Worm (Caenorhabditis elegans) whole organism, young adult: ENCODE data around the gene T22C8.1.

Experiments
- B0019.2 ChIP-seq: fragments of 200-800 bp; sonication (Bioruptor generic); conservative IDR thresholded peaks from 2 replicates; pipeline ENCODE4 v1.3.6; 2022; ENCODE audit warnings: missing genetic modification reagents, missing genetic modification characterization, missing compliant biosample characterization
- B0336.3 ChIP-seq: fragments of 200-800 bp; sonication (Bioruptor generic); IDR thresholded peaks from 2 replicates; pipeline ENCODE4 v1.3.6; 2022; ENCODE audit warnings: missing genetic modification characterization, missing compliant biosample characterization
- C06A6.2 ChIP-seq: fragments of 200-800 bp; sonication (Bioruptor generic); conservative IDR thresholded peaks from 2 replicates; pipeline ENCODE4 v1.3.6; 2022; ENCODE audit warnings: missing genetic modification characterization, missing compliant biosample characterization
- C17E4.6 ChIP-seq: fragments of 200-800 bp; sonication (Bioruptor generic); IDR thresholded peaks from 2 replicates; pipeline ENCODE4 v1.3.6; 2022; ENCODE audit warnings: missing genetic modification reagents, missing genetic modification characterization, missing compliant biosample characterization
- F22D6.2 ChIP-seq: sonication (generic microtip); optimal IDR thresholded peaks from 2 replicates; lab custom pipeline; 2016; ENCODE audit warnings: mild to moderate bottlenecking, missing genetic modification characterization, missing compliant biosample characterization
- F33H1.4 ChIP-seq: fragments of 200-800 bp; sonication (Bioruptor generic); IDR thresholded peaks from 2 replicates; pipeline ENCODE4 v1.3.6; 2022; ENCODE audit warnings: missing genetic modification reagents, missing genetic modification characterization, missing compliant biosample characterization
- F37B4.10 ChIP-seq: fragments of 200-800 bp; sonication (Bioruptor generic); IDR thresholded peaks from 2 replicates; pipeline ENCODE4 v1.3.6; 2022; ENCODE audit warnings: missing genetic modification characterization, missing compliant biosample characterization
- T26A5.8 ChIP-seq: sonication (generic microtip); optimal IDR thresholded peaks from 2 replicates; lab custom pipeline; 2016; ENCODE audit warnings: missing genetic modification characterization, missing compliant biosample characterization
- akir-1 ChIP-seq: fragments of 200-800 bp; sonication (Bioruptor generic); optimal IDR thresholded peaks from 2 replicates; lab custom pipeline; 2018; ENCODE audit warnings: mild to moderate bottlenecking, missing genetic modification characterization, moderate library complexity, missing compliant biosample characterization
- atf-7 ChIP-seq: sonication (generic microtip); optimal IDR thresholded peaks from 2 replicates; lab custom pipeline; 2017; ENCODE audit warnings: mild to moderate bottlenecking, missing genetic modification characterization, missing compliant biosample characterization
- athp-1 ChIP-seq: sonication (generic microtip); optimal IDR thresholded peaks from 2 replicates; lab custom pipeline; 2017; ENCODE audit warnings: mild to moderate bottlenecking, missing genetic modification characterization, missing compliant biosample characterization
- attf-3 ChIP-seq: fragments of 200-800 bp; sonication (Bioruptor generic); conservative IDR thresholded peaks from 2 replicates; pipeline ENCODE4 v1.3.6; 2022; ENCODE audit warnings: missing genetic modification reagents, missing genetic modification characterization, missing compliant biosample characterization
- attf-5 ChIP-seq: fragments of 200-800 bp; sonication (Bioruptor generic); optimal IDR thresholded peaks from 2 replicates; lab custom pipeline; 2018; ENCODE audit warnings: mild to moderate bottlenecking, missing genetic modification characterization, missing compliant biosample characterization
- attf-6 ChIP-seq: fragments of 200-800 bp; sonication (Bioruptor generic); IDR thresholded peaks from 2 replicates; pipeline ENCODE4 v1.3.6; 2022; ENCODE audit warnings: missing genetic modification reagents, missing genetic modification characterization, missing compliant biosample characterization
- ceh-79 ChIP-seq: sonication (generic microtip); optimal IDR thresholded peaks from 2 replicates; lab custom pipeline; 2017; ENCODE audit warnings: mild to moderate bottlenecking, missing genetic modification characterization, missing compliant biosample characterization
- chd-7 ChIP-seq: sonication (generic microtip); optimal IDR thresholded peaks from 2 replicates; lab custom pipeline; 2016; ENCODE audit warnings: mild to moderate bottlenecking, missing genetic modification characterization, moderate library complexity, missing compliant biosample characterization
- egl-18 ChIP-seq: fragments of 200-800 bp; sonication (Bioruptor generic); IDR thresholded peaks from 2 replicates; pipeline ENCODE4 v1.3.6; 2022; ENCODE audit warnings: missing genetic modification reagents, missing genetic modification characterization, missing compliant biosample characterization
- egrh-3 ChIP-seq: fragments of 200-800 bp; sonication (Bioruptor generic); IDR thresholded peaks from 2 replicates; pipeline ENCODE4 v1.3.6; 2022; ENCODE audit warnings: missing genetic modification reagents, missing genetic modification characterization, missing compliant biosample characterization
- gei-17 ChIP-seq: fragments of 200-800 bp; sonication (Bioruptor generic); optimal IDR thresholded peaks from 2 replicates; lab custom pipeline; 2018; ENCODE audit warnings: mild to moderate bottlenecking, missing genetic modification characterization, missing compliant biosample characterization
- hmg-1.2 ChIP-seq: fragments of 200-800 bp; sonication (Bioruptor generic); IDR thresholded peaks from 2 replicates; pipeline ENCODE4 v1.3.6; 2022; ENCODE audit warnings: missing genetic modification reagents, missing genetic modification characterization, missing compliant biosample characterization
- hrde-1 ChIP-seq: sonication (generic microtip); optimal IDR thresholded peaks from 2 replicates; lab custom pipeline; 2016; ENCODE audit warnings: missing genetic modification characterization, mild to moderate bottlenecking, missing compliant biosample characterization, moderate library complexity, missing genotype, missing genetic modification reagents, borderline replicate concordance
- lag-1 ChIP-seq: fragments of 200-800 bp; sonication (Bioruptor generic); IDR thresholded peaks from 2 replicates; pipeline ENCODE4 v1.3.6; 2022; ENCODE audit warnings: missing genetic modification reagents, missing genetic modification characterization, missing compliant biosample characterization
- lsy-27 ChIP-seq: sonication (generic microtip); optimal IDR thresholded peaks from 2 replicates; lab custom pipeline; 2017; ENCODE audit warnings: missing genetic modification characterization, mild to moderate bottlenecking, missing compliant biosample characterization, antibody characterized with exemption, missing genotype, borderline replicate concordance; ENCODE audit not compliant: insufficient read depth
- madf-10 ChIP-seq: sonication (generic microtip); optimal IDR thresholded peaks from 2 replicates; lab custom pipeline; 2016; ENCODE audit warnings: mild to moderate bottlenecking, missing genetic modification characterization, missing compliant biosample characterization
- madf-3 ChIP-seq: fragments of 200-800 bp; sonication (Bioruptor generic); IDR thresholded peaks from 2 replicates; pipeline ENCODE4 v1.3.6; 2022; ENCODE audit warnings: missing genetic modification reagents, missing genetic modification characterization, missing compliant biosample characterization
- nhr-120 ChIP-seq: fragments of 200-800 bp; sonication (Bioruptor generic); IDR thresholded peaks from 2 replicates; pipeline ENCODE4 v1.3.6; 2022; ENCODE audit warnings: missing genetic modification characterization, missing compliant biosample characterization
- nhr-179 ChIP-seq: sonication (generic microtip); optimal IDR thresholded peaks from 2 replicates; lab custom pipeline; 2016; ENCODE audit warnings: mild to moderate bottlenecking, missing genetic modification characterization, missing compliant biosample characterization
- rec-8 ChIP-seq, 2 experiments: sonication (generic microtip); optimal IDR thresholded peaks; 2 replicates each; lab custom pipeline; 2016; ENCODE audit warnings: mild to moderate bottlenecking in 2 of 2, missing genetic modification characterization in 2 of 2, missing genetic modification reagents in 2 of 2, missing genotype in 2 of 2, missing biosample characterization in 1 of 2, missing compliant biosample characterization in 1 of 2, moderate library complexity in 1 of 2
- repo-1 ChIP-seq: sonication (generic microtip); optimal IDR thresholded peaks from 2 replicates; lab custom pipeline; 2017; ENCODE audit warnings: mild to moderate bottlenecking, missing genetic modification characterization, missing compliant biosample characterization
- sdz-38 ChIP-seq: sonication (generic microtip); optimal IDR thresholded peaks from 2 replicates; lab custom pipeline; 2016; ENCODE audit warnings: missing genotype, missing genetic modification characterization, missing compliant biosample characterization
- sea-2 ChIP-seq: fragments of 200-800 bp; sonication (Bioruptor generic); IDR thresholded peaks from 2 replicates; pipeline ENCODE4 v1.3.6; 2022; ENCODE audit warnings: missing genetic modification characterization, missing compliant biosample characterization
- somi-1 ChIP-seq: fragments of 200-800 bp; sonication (Bioruptor generic); optimal IDR thresholded peaks from 2 replicates; lab custom pipeline; 2018; ENCODE audit warnings: mild to moderate bottlenecking, missing genetic modification characterization, missing compliant biosample characterization
- sptf-2 ChIP-seq: fragments of 200-800 bp; sonication (Bioruptor generic); optimal IDR thresholded peaks from 2 replicates; lab custom pipeline; 2018; ENCODE audit warnings: mild to moderate bottlenecking, missing genetic modification characterization, missing compliant biosample characterization
- ztf-22 ChIP-seq: fragments of 200-800 bp; sonication (Bioruptor generic); optimal IDR thresholded peaks from 2 replicates; lab custom pipeline; 2018; ENCODE audit warnings: mild to moderate bottlenecking, missing genetic modification characterization, moderate library complexity, missing compliant biosample characterization
- ztf-6 ChIP-seq: fragments of 200-800 bp; sonication (Bioruptor generic); IDR thresholded peaks from 2 replicates; pipeline ENCODE4 v1.3.6; 2022; ENCODE audit warnings: missing genetic modification reagents, missing genetic modification characterization, missing compliant biosample characterization

Gene T22C8.1

ce11 chrII:8616155-8616554 lies 3.6 kb downstream of the T22C8.1 start (continued):
- no peak for TF ChIP-seq ztf-6 (GFP tag; lab: Robert Waterston, UW)
- TF ChIP-seq chd-7 (tag; lab: Kevin White, UChicago) = no peak
- TF ChIP-seq atf-7 = no peak
- TF ChIP-seq egl-18 (GFP tag; lab: Robert Waterston, UW) = no peak

DNA sequence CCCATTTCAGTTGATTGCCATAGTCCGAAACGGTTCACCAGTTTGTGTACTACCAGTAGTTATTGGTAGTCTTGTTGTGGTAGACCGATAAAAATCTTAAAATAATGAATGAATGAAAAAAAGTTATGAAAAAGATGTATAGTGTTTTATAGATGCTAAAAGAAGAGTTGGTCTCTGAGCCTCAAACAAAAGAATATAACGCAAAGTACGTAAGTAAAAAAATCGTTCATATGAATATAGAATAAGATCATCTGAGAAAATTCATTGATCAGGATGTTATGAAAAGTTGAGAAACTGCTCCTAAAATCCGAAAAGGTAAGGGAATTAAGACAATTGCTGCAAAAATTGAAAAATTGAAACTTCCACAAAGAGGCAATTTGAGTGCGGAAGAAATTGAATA lies 4.9 kb downstream of the T22C8.1 start, which contains the start of gene chhy-1:
Gene chhy-1, minus strand, starts transcription at position 101 of the 400 bp plus-strand sequence.
- no peak for TF ChIP-seq sea-2 (GFP tag; lab: Robert Waterston, UW)
- TF ChIP-seq attf-3 (GFP tag; lab: Robert Waterston, UW) = no peak
- no peak for TF ChIP-seq chd-7 (tag; lab: Kevin White, UChicago)
- TF ChIP-seq sptf-2 = no peak
- no peak for TF ChIP-seq athp-1
- TF ChIP-seq repo-1 (tag; lab: Kevin White, UChicago) = no peak
- TF ChIP-seq, all 124 proteins: peak for 0

ce11 chrII:8621883-8622282 lies 9.3 kb downstream of the T22C8.1 start, which contains the start of gene T22C8.3:
T22C8.3 (minus strand) TSS chrII:8621983.
- TF ChIP-seq B0019.2 (GFP tag; lab: Robert Waterston, UW) (no peak), T26A5.8 (no peak), lag-1 (GFP tag; lab: Robert Waterston, UW) (no peak), lsy-27 (tag; lab: Kevin White, UChicago) (no peak), rec-8 (tag; optimal IDR thresholded peaks at IDR 0.05; lab: Kevin White, UChicago) (no peak), F33H1.4 (no peak), ztf-22 (GFP tag; lab: Kevin White, UChicago) (no peak), B0336.3 (GFP tag; lab: Robert Waterston, UW) (no peak), hrde-1 (no peak), akir-1 (GFP tag; lab: Kevin White, UChicago) (no peak), madf-3 (GFP tag; lab: Robert Waterston, UW) (no peak), gei-17 (GFP tag; lab: Kevin White, UChicago) (no peak), nhr-120 (no peak)

DNA sequence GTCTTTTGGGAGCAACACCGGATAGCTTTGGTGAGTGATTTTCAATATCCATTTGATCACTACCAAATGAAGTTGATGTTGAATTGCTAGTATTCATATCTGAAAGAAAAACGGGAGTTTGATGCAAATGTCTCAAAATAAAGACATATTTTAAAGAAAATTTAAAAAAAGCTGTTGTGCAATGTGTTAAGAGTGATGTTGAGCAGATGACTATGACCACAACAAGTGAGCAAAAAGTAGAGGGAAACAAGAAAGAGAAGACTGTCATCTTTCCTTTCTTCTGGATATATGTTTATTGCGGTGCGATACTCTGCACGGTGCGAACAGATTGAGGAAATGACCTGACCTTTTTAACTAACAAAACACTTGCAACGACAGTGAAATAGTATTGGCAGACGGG lies 10.8 kb downstream of the T22C8.1 start, which contains the start of gene T22C8.4:
Gene T22C8.4, minus strand, starts transcription at position 101 of the 400 bp plus-strand sequence.
- no peak for TF ChIP-seq C06A6.2 (GFP tag; lab: Robert Waterston, UW)
- TF ChIP-seq nhr-179 (tag; lab: Kevin White, UChicago) = no peak
- no peak for TF ChIP-seq madf-10 (tag; lab: Kevin White, UChicago)
- TF ChIP-seq C17E4.6 (GFP tag; lab: Robert Waterston, UW) = no peak
- no peak for TF ChIP-seq egrh-3 (GFP tag; lab: Robert Waterston, UW)
- TF ChIP-seq F22D6.2 = no peak
- TF ChIP-seq sdz-38 = no peak
- no peak for TF ChIP-seq hmg-1.2 (GFP tag; lab: Robert Waterston, UW)
- no peak for TF ChIP-seq somi-1 (GFP tag; lab: Kevin White, UChicago)
- TF ChIP-seq attf-3 (GFP tag; lab: Robert Waterston, UW) = no peak
- TF ChIP-seq attf-5 (GFP tag; lab: Kevin White, UChicago) = no peak
- no peak for TF ChIP-seq ceh-79
- no peak for TF ChIP-seq attf-6 (GFP tag; lab: Robert Waterston, UW)
- no peak for TF ChIP-seq F37B4.10
